Comparison of ENCODE assay signal across 1 fruit fly cellular context in the genomic region with DNA sequence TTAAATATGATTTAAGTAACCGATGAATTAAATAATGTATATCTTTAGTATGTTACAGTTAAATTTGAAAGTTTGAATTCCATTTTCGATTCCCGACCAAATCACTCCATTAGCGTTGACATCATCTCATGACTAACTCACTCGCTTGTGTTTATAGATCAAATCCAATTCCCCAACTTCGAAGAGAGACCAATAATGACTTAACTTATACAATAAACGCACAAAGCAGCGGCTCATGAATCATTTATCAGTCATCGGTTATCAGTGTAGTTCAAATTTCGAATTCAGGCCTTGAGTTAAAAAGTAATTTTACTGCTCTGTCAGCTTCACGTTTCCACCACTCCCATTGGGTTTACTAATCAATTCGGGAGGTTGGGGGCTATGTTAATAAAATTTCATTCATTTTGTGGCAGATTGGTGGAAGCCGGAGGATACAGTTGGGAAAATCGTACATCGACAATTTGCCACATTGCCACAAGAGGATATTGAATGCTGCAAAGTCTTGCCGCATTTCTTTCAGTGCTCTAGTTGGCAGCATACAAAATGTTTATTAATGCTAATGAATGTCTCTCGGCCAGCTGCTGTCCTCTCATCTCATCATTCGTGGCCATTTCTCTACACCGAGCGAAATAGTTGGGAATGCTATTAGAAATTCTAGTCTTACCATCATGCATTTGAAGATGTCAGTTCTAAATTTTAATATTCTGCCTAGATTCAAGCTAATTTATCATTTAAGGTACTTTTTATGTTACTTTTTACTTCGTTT.
TF ChIP-seq lines count a peak whose summit lies in the region.

No protein-coding gene starts in this region.

TF ChIP-seq in whole organism, embryonic, 481 proteins besides CTCF, POLR2A, EP300 and RAD21 (continued from another document and continues in another):
- TF ChIP-seq CG13296 (GFP tag; optimal IDR thresholded peaks at IDR 0.05; lab: Kevin White, UChicago) (no peak), CG10959 (GFP tag; IDR thresholded peaks at IDR 0.05; lab: Robert Waterston, UW) (no peak), croc (GFP tag; conservative IDR thresholded peaks at IDR 0.05; lab: Robert Waterston, UW) (no peak), gsb (GFP tag; IDR thresholded peaks at IDR 0.05; lab: Robert Waterston, UW) (no peak), HmgZ (tag; optimal IDR thresholded peaks at IDR 0.05; lab: Kevin White, UChicago) (no peak), Gug (GFP tag; IDR thresholded peaks at IDR 0.05; lab: Robert Waterston, UW) (no peak), zf30C (GFP tag; optimal IDR thresholded peaks at IDR 0.05; lab: Kevin White, UChicago) (peak; percentile 18), Adf1 (GFP tag; IDR thresholded peaks at IDR 0.05; lab: Robert Waterston, UW) (no peak), CG6791 (GFP tag; IDR thresholded peaks at IDR 0.05; lab: Robert Waterston, UW; ENCODE audit: partially characterized antibody) (no peak), pum (GFP tag; optimal IDR thresholded peaks at IDR 0.05; lab: Kevin White, UChicago) (peak; percentile 13), Dbx (GFP tag; IDR thresholded peaks at IDR 0.05; lab: Robert Waterston, UW) (no peak), Meics (GFP tag; optimal IDR thresholded peaks at IDR 0.05; lab: Kevin White, UChicago) (peak; percentile 10), gcm (GFP tag; optimal IDR thresholded peaks at IDR 0.05; lab: Kevin White, UChicago) (no peak), CG2199 (GFP tag; IDR thresholded peaks at IDR 0.05; lab: Robert Waterston, UW) (no peak), CG10274 (GFP tag; optimal IDR thresholded peaks at IDR 0.05; lab: Kevin White, UChicago) (peak; percentile 10), row (GFP tag; IDR thresholded peaks at IDR 0.05; lab: Robert Waterston, UW) (peak; percentile 23; the same call in 1 of the 3 replicates), chn (GFP tag; optimal IDR thresholded peaks at IDR 0.05; lab: Kevin White, UChicago) (peak; percentile 23), Rx (GFP tag; IDR thresholded peaks at IDR 0.05; lab: Robert Waterston, UW) (peak; percentile 44; the same call in 1 of the 2 replicates), CG7556 (GFP tag; optimal IDR thresholded peaks at IDR 0.05; lab: Kevin White, UChicago) (peak; percentile 48), Sox102F (GFP tag; optimal IDR thresholded peaks at IDR 0.05; lab: Kevin White, UChicago) (peak; percentile 38), unpg (GFP tag; optimal IDR thresholded peaks at IDR 0.05; lab: Kevin White, UChicago) (peak; percentile 28), BEAF-32 (GFP tag; optimal IDR thresholded peaks at IDR 0.05; lab: Kevin White, UChicago) (no peak), fd3F (GFP tag; optimal IDR thresholded peaks at IDR 0.05; lab: Kevin White, UChicago) (no peak), CG12769 (tag; optimal IDR thresholded peaks at IDR 0.05; lab: Kevin White, UChicago) (peak; percentile 63), CoRest (tag; optimal IDR thresholded peaks at IDR 0.05; lab: Kevin White, UChicago) (peak; percentile 47), CG12659 (GFP tag; optimal IDR thresholded peaks at IDR 0.05; lab: Kevin White, UChicago) (no peak), nerfin-2 (GFP tag; IDR thresholded peaks at IDR 0.05; lab: Robert Waterston, UW; ENCODE audit: partially characterized antibody) (no peak), CG17568 (GFP tag; optimal IDR thresholded peaks at IDR 0.05; lab: Kevin White, UChicago) (no peak), CG13894 (tag; optimal IDR thresholded peaks at IDR 0.05; lab: Kevin White, UChicago) (no peak), Atf3 (GFP tag; optimal IDR thresholded peaks at IDR 0.05; lab: Kevin White, UChicago) (no peak), ara (GFP tag; IDR thresholded peaks at IDR 0.05; lab: Robert Waterston, UW) (no peak; the same call in 1 of the 2 replicates), D (optimal IDR thresholded peaks at IDR 0.05; lab: Kevin White, UChicago) (no peak), D (GFP tag; optimal IDR thresholded peaks at IDR 0.05; lab: Kevin White, UChicago) (peak; percentile 33), CG14050 (GFP tag; IDR thresholded peaks at IDR 0.05; lab: Robert Waterston, UW) (no peak), klu (GFP tag; IDR thresholded peaks at IDR 0.05; lab: Robert Waterston, UW) (no peak), CG2678 (tag; optimal IDR thresholded peaks at IDR 0.05; lab: Kevin White, UChicago) (peak; percentile 49), CG8089 (GFP tag; optimal IDR thresholded peaks at IDR 0.05; lab: Kevin White, UChicago) (peak; percentile 36), CG9437 (GFP tag; optimal IDR thresholded peaks at IDR 0.05; lab: Kevin White, UChicago) (peak; percentile 16), Xrp1 (GFP tag; IDR thresholded peaks at IDR 0.05; lab: Robert Waterston, UW) (peak; percentile 56), gro (GFP tag; optimal IDR thresholded peaks at IDR 0.05; lab: Kevin White, UChicago) (peak; percentile 16), inv (GFP tag; IDR thresholded peaks at IDR 0.05; lab: Robert Waterston, UW; ENCODE audit: partially characterized antibody) (no peak), Med (GFP tag; lab: Kevin White, UChicago) (peak; percentile 78), CG9932 (GFP tag; IDR thresholded peaks at IDR 0.05; lab: Robert Waterston, UW) (0 out of 2 replicates have a peak, but pooled peaks have one; percentile 8), mam (GFP tag; optimal IDR thresholded peaks at IDR 0.05; lab: Kevin White, UChicago) (peak; percentile 43), CG13424 (tag; optimal IDR thresholded peaks at IDR 0.05; lab: Kevin White, UChicago) (no peak), ind (GFP tag; optimal IDR thresholded peaks at IDR 0.05; lab: Kevin White, UChicago) (peak; percentile 47), CG12236 (GFP tag; optimal IDR thresholded peaks at IDR 0.05; lab: Kevin White, UChicago) (no peak), CG8359 (GFP tag; optimal IDR thresholded peaks at IDR 0.05; lab: Kevin White, UChicago; ENCODE audit: borderline replicate concordance) (no peak), CG30403 (GFP tag; optimal IDR thresholded peaks at IDR 0.05; lab: Kevin White, UChicago) (peak; percentile 39), CG7839 (tag; optimal IDR thresholded peaks at IDR 0.05; lab: Kevin White, UChicago) (peak; percentile 62), CG3995 (GFP tag; optimal IDR thresholded peaks at IDR 0.05; lab: Kevin White, UChicago) (no peak), CG6689 (GFP tag; IDR thresholded peaks at IDR 0.05; lab: Robert Waterston, UW) (peak; percentile 43; the same call in 1 of the 2 replicates), CG18476 (GFP tag; optimal IDR thresholded peaks at IDR 0.05; lab: Kevin White, UChicago) (peak; percentile 17), CG7928 (GFP tag; optimal IDR thresholded peaks at IDR 0.05; lab: Kevin White, UChicago) (no peak), nmo (GFP tag; optimal IDR thresholded peaks at IDR 0.05; lab: Kevin White, UChicago) (peak; percentile 59), ranshi (GFP tag; IDR thresholded peaks at IDR 0.05; lab: Robert Waterston, UW) (0 out of 2 replicates have a peak, but pooled peaks have one; percentile 16), CG31441 (GFP tag; IDR thresholded peaks at IDR 0.05; lab: Robert Waterston, UW) (peak; percentile 49), Hr39 (optimal IDR thresholded peaks at IDR 0.05; lab: Kevin White, UChicago) (no peak), bab2 (GFP tag; optimal IDR thresholded peaks at IDR 0.05; lab: Kevin White, UChicago) (peak; percentile 51), CG7987 (GFP tag; optimal IDR thresholded peaks at IDR 0.05; lab: Kevin White, UChicago) (no peak), CG4282 (GFP tag; optimal IDR thresholded peaks at IDR 0.05; lab: Kevin White, UChicago) (no peak), dpn (GFP tag; optimal IDR thresholded peaks at IDR 0.05; lab: Kevin White, UChicago) (peak; percentile 17 to 24), sqz (GFP tag; optimal IDR thresholded peaks at IDR 0.05; lab: Kevin White, UChicago) (peak; percentile 0), Hmx (GFP tag; optimal IDR thresholded peaks at IDR 0.05; lab: Kevin White, UChicago) (no peak), Hmr (GFP tag; optimal IDR thresholded peaks at IDR 0.05; lab: Kevin White, UChicago) (no peak), bsh (GFP tag; optimal IDR thresholded peaks at IDR 0.05; lab: Kevin White, UChicago) (peak in 1 of 2 experiments; percentile 38), trem (tag; optimal IDR thresholded peaks at IDR 0.05; lab: Kevin White, UChicago) (peak; percentile 23), esg (GFP tag; conservative IDR thresholded peaks at IDR 0.05; lab: Robert Waterston, UW) (no peak), CG1603 (tag; optimal IDR thresholded peaks at IDR 0.05; lab: Kevin White, UChicago) (peak; percentile 48), CG43689 (GFP tag; IDR thresholded peaks at IDR 0.05; lab: Robert Waterston, UW) (no peak), CG10979 (tag; optimal IDR thresholded peaks at IDR 0.05; lab: Kevin White, UChicago) (peak; percentile 60), Blimp-1 (GFP tag; optimal IDR thresholded peaks at IDR 0.05; lab: Kevin White, UChicago) (peak; percentile 40), CG2120 (GFP tag; optimal IDR thresholded peaks at IDR 0.05; lab: Kevin White, UChicago) (peak; percentile 19), en (GFP tag; optimal IDR thresholded peaks at IDR 0.05; lab: Kevin White, UChicago) (no peak), br (optimal IDR thresholded peaks at IDR 0.05; lab: Kevin White, UChicago) (no peak), al (GFP tag; IDR thresholded peaks at IDR 0.05; lab: Robert Waterston, UW) (no peak), HLH3B (GFP tag; IDR thresholded peaks at IDR 0.05; lab: Robert Waterston, UW) (no peak), phol (tag; optimal IDR thresholded peaks at IDR 0.05; lab: Kevin White, UChicago) (peak; percentile 64), dati (GFP tag; IDR thresholded peaks at IDR 0.05; lab: Robert Waterston, UW) (no peak), Xbp1 (GFP tag; optimal IDR thresholded peaks at IDR 0.05; lab: Kevin White, UChicago) (peak; percentile 41), MTF-1 (GFP tag; optimal IDR thresholded peaks at IDR 0.05; lab: Kevin White, UChicago; ENCODE audit: borderline replicate concordance) (no peak), CG10654 (GFP tag; optimal IDR thresholded peaks at IDR 0.05; lab: Kevin White, UChicago) (no peak), CG17359 (tag; optimal IDR thresholded peaks at IDR 0.05; lab: Kevin White, UChicago) (peak; percentile 50), CG11696 (GFP tag; IDR thresholded peaks at IDR 0.05; lab: Robert Waterston, UW) (no peak), zfh2 (GFP tag; optimal IDR thresholded peaks at IDR 0.05; lab: Kevin White, UChicago) (no peak), org-1 (GFP tag; optimal IDR thresholded peaks at IDR 0.05; lab: Kevin White, UChicago) (peak; percentile 29), CG3847 (GFP tag; IDR thresholded peaks at IDR 0.05; lab: Robert Waterston, UW) (no peak), Atf6 (GFP tag; IDR thresholded peaks at IDR 0.05; lab: Robert Waterston, UW) (no peak), Hr51 (GFP tag; optimal IDR thresholded peaks at IDR 0.05; lab: Kevin White, UChicago) (peak in 1 of 2 experiments; percentile 48), H2.0 (GFP tag; IDR thresholded peaks at IDR 0.05; lab: Robert Waterston, UW) (no peak), CG4820 (GFP tag; optimal IDR thresholded peaks at IDR 0.05; lab: Kevin White, UChicago) (peak; percentile 42), Antp (GFP tag; optimal IDR thresholded peaks at IDR 0.05; lab: Kevin White, UChicago) (peak; percentile 50), TFAM (GFP tag; optimal IDR thresholded peaks at IDR 0.05; lab: Kevin White, UChicago) (no peak), tio (GFP tag; optimal IDR thresholded peaks at IDR 0.05; lab: Kevin White, UChicago) (peak; percentile 2), Six4 (GFP tag; optimal IDR thresholded peaks at IDR 0.05; lab: Kevin White, UChicago) (peak; percentile 39), Pdp1 (GFP tag; optimal IDR thresholded peaks at IDR 0.05; lab: Kevin White, UChicago) (peak; percentile 15 to 64), cad (GFP tag; optimal IDR thresholded peaks at IDR 0.05; lab: Kevin White, UChicago) (no peak), CG2712 (tag; optimal IDR thresholded peaks at IDR 0.05; lab: Kevin White, UChicago) (peak; percentile 56), grn (GFP tag; optimal IDR thresholded peaks at IDR 0.05; lab: Kevin White, UChicago) (no peak), CG14014 (GFP tag; IDR thresholded peaks at IDR 0.05; lab: Robert Waterston, UW) (0 out of 2 replicates have a peak, but pooled peaks have one; percentile 28), CG8290 (GFP tag; optimal IDR thresholded peaks at IDR 0.05; lab: Kevin White, UChicago) (no peak), CG8290 (tag; optimal IDR thresholded peaks at IDR 0.05; lab: Kevin White, UChicago) (peak in 1 of 2 experiments; percentile 57), CG34224 (GFP tag; IDR thresholded peaks at IDR 0.05; lab: Robert Waterston, UW; ENCODE audit: partially characterized antibody) (no peak), NC2β (GFP tag; optimal IDR thresholded peaks at IDR 0.05; lab: Kevin White, UChicago) (no peak), HmgD (GFP tag; optimal IDR thresholded peaks at IDR 0.05; lab: Kevin White, UChicago) (no peak), Camta (GFP tag; optimal IDR thresholded peaks at IDR 0.05; lab: Kevin White, UChicago) (peak; percentile 33), CG31224 (GFP tag; IDR thresholded peaks at IDR 0.05; lab: Robert Waterston, UW) (0 out of 2 replicates have a peak, but pooled peaks have one; percentile 4), schlank (tag; optimal IDR thresholded peaks at IDR 0.05; lab: Kevin White, UChicago) (no peak), vfl (GFP tag; optimal IDR thresholded peaks at IDR 0.05; lab: Kevin White, UChicago) (no peak), Dip3 (GFP tag; optimal IDR thresholded peaks at IDR 0.05; lab: Kevin White, UChicago) (no peak), Jarid2 (GFP tag; optimal IDR thresholded peaks at IDR 0.05; lab: Kevin White, UChicago) (no peak), gfzf (GFP tag; optimal IDR thresholded peaks at IDR 0.05; lab: Kevin White, UChicago) (no peak), H15 (GFP tag; IDR thresholded peaks at IDR 0.05; lab: Robert Waterston, UW) (no peak), dmrt99B (tag; optimal IDR thresholded peaks at IDR 0.05; lab: Kevin White, UChicago) (peak; percentile 64), CG18262 (tag; optimal IDR thresholded peaks at IDR 0.05; lab: Kevin White, UChicago) (peak; percentile 56), Awh (GFP tag; IDR thresholded peaks at IDR 0.05; lab: Robert Waterston, UW) (0 out of 2 replicates have a peak, but pooled peaks have one; percentile 40), CG10565 (GFP tag; optimal IDR thresholded peaks at IDR 0.05; lab: Kevin White, UChicago) (no peak), twi (tag; optimal IDR thresholded peaks at IDR 0.05; lab: Kevin White, UChicago) (no peak), eyg (GFP tag; optimal IDR thresholded peaks at IDR 0.05; lab: Kevin White, UChicago) (peak; percentile 30), slou (GFP tag; optimal IDR thresholded peaks at IDR 0.05; lab: Kevin White, UChicago) (peak; percentile 15), ci (GFP tag; IDR thresholded peaks at IDR 0.05; lab: Robert Waterston, UW) (peak; percentile 57; the same call in 2 of the 3 replicates), Mes4 (GFP tag; optimal IDR thresholded peaks at IDR 0.05; lab: Kevin White, UChicago) (no peak), CG9727 (GFP tag; optimal IDR thresholded peaks at IDR 0.05; lab: Kevin White, UChicago) (peak; percentile 38)
